Worm (Caenorhabditis elegans): ENCODE measurements around the gene F26F2.3.
"Not testable (repeated sequence)": the region's sequence is repeated elsewhere in the genome, so short reads cannot be mapped to it uniquely, and the experiment has no call there.

F26F2.3 gene

ce11 chrV:20579534-20579933 lies 13.2 kb upstream of the F26F2.3 start, which contains the start of gene F26F2.8:
F26F2.8 (plus strand) TSS chrV:20579546.
- TF ChIP-seq M03D4.4 (tag; optimal IDR thresholded peaks at IDR 0.05) (no peak), lsy-2 (tag; optimal IDR thresholded peaks at IDR 0.05) (no peak)

- TF ChIP-seq zip-8 (tag; optimal IDR thresholded peaks at IDR 0.05) (no peak), ceh-39 (tag; optimal IDR thresholded peaks at IDR 0.05) (no peak), unc-120 (tag; optimal IDR thresholded peaks at IDR 0.05; ENCODE audit: poor library complexity, severe bottlenecking) (no peak), tbx-8 (GFP tag; optimal IDR thresholded peaks at IDR 0.05) (no peak), nhr-76 (tag; optimal IDR thresholded peaks at IDR 0.05) (no peak)
These were observed 8.5 kb upstream of the F26F2.3 start for ce11 chrV:20574872-20575271.

ce11 chrV:20574314-20574713 lies 8.0 kb upstream of the F26F2.3 start, which contains the start of gene clec-263:
clec-263 (plus strand) TSS chrV:20574614.
- TF ChIP-seq unc-120 (tag; optimal IDR thresholded peaks at IDR 0.05; ENCODE audit: poor library complexity, severe bottlenecking) (no peak), nhr-76 (tag; optimal IDR thresholded peaks at IDR 0.05) (no peak), nhr-28 (tag; optimal IDR thresholded peaks at IDR 0.05) (no peak), nhr-237 (tag; optimal IDR thresholded peaks at IDR 0.05) (no peak), ceh-43 (GFP tag; optimal IDR thresholded peaks at IDR 0.05) (no peak), snpc-4 (tag; optimal IDR thresholded peaks at IDR 0.05) (no peak), elt-1 (tag; optimal IDR thresholded peaks at IDR 0.05; ENCODE audit: borderline replicate concordance, insufficient read depth) (no peak), sptf-1 (tag; optimal IDR thresholded peaks at IDR 0.05) (no peak), mab-5 (tag; optimal IDR thresholded peaks at IDR 0.05) (no peak), mls-2 (tag; optimal IDR thresholded peaks at IDR 0.05) (no peak)

ce11 chrV:20573392-20573791 lies 7.0 kb upstream of the F26F2.3 start, which contains the start of gene F26F2.5:
F26F2.5 (plus strand) TSS chrV:20573692.
- TF ChIP-seq lin-32 (GFP tag; optimal IDR thresholded peaks at IDR 0.05) = no peak
- no peak for TF ChIP-seq nhr-2 (tag; optimal IDR thresholded peaks at IDR 0.05)
- no peak for TF ChIP-seq pha-4 (tag; optimal IDR thresholded peaks at IDR 0.05)
- TF ChIP-seq unc-120 (tag; optimal IDR thresholded peaks at IDR 0.05; ENCODE audit: poor library complexity, severe bottlenecking) = no peak
- TF ChIP-seq mls-2 (tag; optimal IDR thresholded peaks at IDR 0.05) = no peak
- TF ChIP-seq nhr-28 (tag; optimal IDR thresholded peaks at IDR 0.05) = no peak
- TF ChIP-seq nhr-237 (tag; optimal IDR thresholded peaks at IDR 0.05) = no peak
- no peak for TF ChIP-seq mab-5 (tag; optimal IDR thresholded peaks at IDR 0.05)
- TF ChIP-seq bed-3 (GFP tag; optimal IDR thresholded peaks at IDR 0.05) = no peak
- no peak for TF ChIP-seq flh-1 (GFP tag; optimal IDR thresholded peaks at IDR 0.05)
- no peak for TF ChIP-seq elt-1 (tag; optimal IDR thresholded peaks at IDR 0.05; ENCODE audit: borderline replicate concordance, insufficient read depth)
- no peak for TF ChIP-seq blmp-1 (tag; optimal IDR thresholded peaks at IDR 0.05)
- no peak for TF ChIP-seq ztf-11 (tag; optimal IDR thresholded peaks at IDR 0.05)
- TF ChIP-seq unc-39 (tag; optimal IDR thresholded peaks at IDR 0.05) = no peak
- no peak for TF ChIP-seq ham-2 (GFP tag; optimal IDR thresholded peaks at IDR 0.05)

ce11 chrV:20568995-20569394 lies 2.6 kb upstream of the F26F2.3 start, which contains the start of gene F26F2.4:
F26F2.4 (plus strand) TSS chrV:20569295.
- not testable (repeated sequence) for TF ChIP-seq nhr-76 (tag; optimal IDR thresholded peaks at IDR 0.05); bed-3 (GFP tag; optimal IDR thresholded peaks at IDR 0.05); unc-62 (GFP tag; optimal IDR thresholded peaks at IDR 0.05)

- TF ChIP-seq nhr-237 (tag; optimal IDR thresholded peaks at IDR 0.05); nhr-76 (tag; optimal IDR thresholded peaks at IDR 0.05); ham-2 (GFP tag; optimal IDR thresholded peaks at IDR 0.05): not testable (repeated sequence)
These were observed 2.3 kb downstream of the F26F2.3 start, which contains the start of gene F26F2.13 for ce11 chrV:20564054-20564453. F26F2.13 (plus strand) TSS chrV:20564354.

- TF ChIP-seq drap-1 (GFP tag; optimal IDR thresholded peaks at IDR 0.05) (no peak), unc-62 (GFP tag; optimal IDR thresholded peaks at IDR 0.05) (no peak), nhr-12 (tag; optimal IDR thresholded peaks at IDR 0.05) (no peak), nhr-76 (tag; optimal IDR thresholded peaks at IDR 0.05) (no peak), zip-8 (tag; optimal IDR thresholded peaks at IDR 0.05) (no peak)
These were observed 4.6 kb downstream of the F26F2.3 start, which contains the start of gene F26F2.1 for ce11 chrV:20561795-20562194. F26F2.1 (minus strand) TSS chrV:20561895.

Data from whole organism, mixed stage, embryonic.